Fruit fly (Drosophila melanogaster) whole organism, adult: ENCODE results near the gene mRpS7.

Source experiments
- Crg-1 ChIP-seq: fragments of 200-800 bp; sonication (Bioruptor generic); optimal IDR thresholded peaks from 2 replicates; lab custom pipeline; 2016; ENCODE audit warnings: missing biosample characterization, missing genetic modification characterization
- bab1 ChIP-seq: fragments of 200-800 bp; sonication (Bioruptor generic); optimal IDR thresholded peaks from 3 replicates; lab custom pipeline; 2019; ENCODE audit warnings: missing biosample characterization, mild to moderate bottlenecking, missing genetic modification characterization, moderate library complexity
- cic ChIP-seq: fragments of 200-800 bp; sonication (Bioruptor generic); optimal IDR thresholded peaks from 2 replicates; lab custom pipeline; 2017; ENCODE audit warnings: missing biosample characterization, mild to moderate bottlenecking, missing genetic modification characterization, moderate library complexity
- kay ChIP-seq: fragments of 200-800 bp; sonication (Bioruptor generic); peaks from one replicate; lab custom pipeline; 2016; ENCODE audit warnings: missing biosample characterization, missing genetic modification characterization, borderline replicate concordance
- toe ChIP-seq: fragments of 200-800 bp; sonication (Bioruptor generic); optimal IDR thresholded peaks from 2 replicates; lab custom pipeline; 2016; ENCODE audit warnings: missing biosample characterization, missing genetic modification characterization

DNA sequence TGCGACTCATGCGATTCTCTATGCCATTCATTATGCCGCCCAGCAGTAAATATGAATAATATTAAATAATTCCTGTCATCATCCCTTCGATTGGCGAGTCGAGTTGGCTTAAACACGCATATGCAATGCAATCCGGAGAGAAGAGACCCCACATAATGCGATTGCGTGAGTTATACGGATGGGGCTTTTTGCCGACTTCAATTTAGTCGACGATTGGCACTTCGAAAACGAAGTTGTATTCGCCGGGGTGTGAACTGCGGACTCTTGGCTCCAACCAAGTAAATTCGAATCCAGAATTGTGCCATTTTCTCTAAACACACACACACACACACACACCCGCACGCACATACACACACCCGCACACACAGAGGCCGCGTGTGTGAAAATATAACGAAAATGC lies 10.2 kb upstream of the mRpS7 start:
- TF ChIP-seq toe (GFP tag; lab: Kevin White, UChicago): no peak
- no peak for TF ChIP-seq bab1 (GFP tag; lab: Kevin White, UChicago)
- TF ChIP-seq Crg-1 (GFP tag; lab: Kevin White, UChicago): no peak
- no peak for TF ChIP-seq cic (GFP tag; lab: Kevin White, UChicago)
- no peak for TF ChIP-seq kay
